Fruit fly (Drosophila melanogaster) whole organism, embryonic: ENCODE results near the gene Ing5.

Experiments used
- Asciz ChIP-seq: fragments of 200-800 bp; sonication (Bioruptor generic); optimal IDR thresholded peaks from 2 replicates; lab custom pipeline; 2017; ENCODE audit warnings: missing biosample characterization, mild to moderate bottlenecking, missing genetic modification characterization, missing genetic modification reagents
- CG1024 ChIP-seq: fragments of 200-800 bp; sonication (Bioruptor generic); IDR thresholded peaks from 2 replicates; pipeline ENCODE4 v1.3.6; 2022; ENCODE audit warnings: missing biosample characterization, missing genetic modification characterization
- CG10366 ChIP-seq: fragments of 200-800 bp; sonication (Bioruptor generic); IDR thresholded peaks from 2 replicates; pipeline ENCODE4 v1.3.6; 2022; ENCODE audit warnings: missing biosample characterization, missing genetic modification characterization
- CG11398 ChIP-seq: fragments of 200-800 bp; sonication (Bioruptor generic); optimal IDR thresholded peaks from 2 replicates; lab custom pipeline; 2016; ENCODE audit warnings: missing biosample characterization, missing genetic modification characterization
- CG11723 ChIP-seq: fragments of 200-800 bp; sonication (Bioruptor generic); optimal IDR thresholded peaks from 2 replicates; lab custom pipeline; 2017; ENCODE audit warnings: missing biosample characterization, mild to moderate bottlenecking, missing genetic modification characterization
- CG12155 ChIP-seq: fragments of 200-800 bp; sonication (Bioruptor generic); optimal IDR thresholded peaks from 3 replicates; lab custom pipeline; 2016; ENCODE audit warnings: missing biosample characterization, missing genetic modification characterization
- CG12391 ChIP-seq: fragments of 200-800 bp; sonication (Bioruptor generic); optimal IDR thresholded peaks from 3 replicates; lab custom pipeline; 2018; ENCODE audit warnings: missing biosample characterization, mild to moderate bottlenecking, missing genetic modification characterization, moderate library complexity
- CG15011 ChIP-seq: fragments of 200-800 bp; sonication (Bioruptor generic); optimal IDR thresholded peaks from 3 replicates; lab custom pipeline; 2018; ENCODE audit warnings: missing biosample characterization, mild to moderate bottlenecking, missing genetic modification characterization
- CG1602 ChIP-seq: fragments of 200-800 bp; sonication (Bioruptor generic); optimal IDR thresholded peaks from 3 replicates; lab custom pipeline; 2016; ENCODE audit warnings: missing biosample characterization, missing genetic modification characterization
- CG17829 ChIP-seq: fragments of 200-800 bp; optimal IDR thresholded peaks from 2 replicates; lab custom pipeline; 2019; ENCODE audit warnings: missing biosample characterization, mild to moderate bottlenecking, missing genetic modification characterization, moderate library complexity
- CG2199 ChIP-seq: fragments of 200-800 bp; sonication (Bioruptor generic); IDR thresholded peaks from 3 replicates; pipeline ENCODE4 v1.3.6; 2022; ENCODE audit warnings: missing biosample characterization, missing genetic modification characterization
- CG31365 ChIP-seq: fragments of 200-800 bp; sonication (Bioruptor generic); optimal IDR thresholded peaks from 2 replicates; lab custom pipeline; 2018; ENCODE audit warnings: missing biosample characterization, mild to moderate bottlenecking, missing genetic modification characterization
- CG4854 ChIP-seq: fragments of 200-800 bp; sonication (Bioruptor generic); optimal IDR thresholded peaks from 2 replicates; lab custom pipeline; 2016; ENCODE audit warnings: missing biosample characterization, missing genetic modification characterization, inconsistent platforms
- CG8478 ChIP-seq: fragments of >200 bp; optimal IDR thresholded peaks from 2 replicates; lab custom pipeline; 2018
- Dek ChIP-seq: fragments of 200-800 bp; sonication (Bioruptor generic); optimal IDR thresholded peaks from 3 replicates; lab custom pipeline; 2019; ENCODE audit warnings: missing biosample characterization, mild to moderate bottlenecking, missing genetic modification characterization, moderate library complexity
- Dll ChIP-seq: fragments of 200-800 bp; sonication (Bioruptor generic); IDR thresholded peaks from 4 replicates; pipeline ENCODE4 v1.3.6; 2022; ENCODE audit warnings: missing biosample characterization, missing genetic modification characterization; ENCODE audit not compliant: partially characterized antibody
- E2f1 ChIP-seq: fragments of 200-800 bp; sonication (Bioruptor generic); IDR thresholded peaks from 2 replicates; pipeline ENCODE4 v1.3.6; 2022; ENCODE audit warnings: missing biosample characterization, missing genetic modification characterization
- ERR ChIP-seq: fragments of 200-800 bp; sonication (Bioruptor generic); optimal IDR thresholded peaks from 2 replicates; lab custom pipeline; 2016; ENCODE audit warnings: missing biosample characterization, missing genetic modification characterization
- GATAe ChIP-seq: fragments of 200-800 bp; sonication (Bioruptor generic); conservative IDR thresholded peaks from 2 replicates; pipeline ENCODE4 v1.3.6; 2022; ENCODE audit warnings: missing biosample characterization, missing genetic modification characterization
- HLH3B ChIP-seq: fragments of 200-800 bp; sonication (Bioruptor generic); IDR thresholded peaks from 2 replicates; pipeline ENCODE4 v1.3.6; 2022; ENCODE audit warnings: missing biosample characterization, missing genetic modification characterization
- Hmx ChIP-seq: fragments of 200-800 bp; sonication (Bioruptor generic); optimal IDR thresholded peaks from 2 replicates; lab custom pipeline; 2016; ENCODE audit warnings: missing biosample characterization, missing genetic modification characterization
- Lhr ChIP-seq: fragments of 200-800 bp; sonication (Bioruptor generic); optimal IDR thresholded peaks from 3 replicates; lab custom pipeline; 2017; ENCODE audit warnings: mild to moderate bottlenecking, missing biosample characterization, missing genetic modification reagents, missing genetic modification characterization
- Med ChIP-seq: fragments of 200-800 bp; sonication (Bioruptor generic); peaks from one replicate; lab custom pipeline; 2016; ENCODE audit warnings: missing biosample characterization, missing genetic modification characterization, mild to moderate bottlenecking, inconsistent platforms, moderate library complexity
- Nf-YC ChIP-seq: fragments of 200-800 bp; optimal IDR thresholded peaks from 3 replicates; lab custom pipeline; 2019; ENCODE audit warnings: missing biosample characterization, mild to moderate bottlenecking, missing genetic modification characterization, moderate library complexity
- Oli ChIP-seq: fragments of 200-800 bp; sonication (Bioruptor generic); optimal IDR thresholded peaks from 2 replicates; lab custom pipeline; 2018; ENCODE audit warnings: missing biosample characterization, mild to moderate bottlenecking, missing genetic modification characterization, moderate library complexity
- Sox102F ChIP-seq: fragments of 200-800 bp; sonication (Bioruptor generic); optimal IDR thresholded peaks from 2 replicates; lab custom pipeline; 2018; ENCODE audit warnings: missing biosample characterization, mild to moderate bottlenecking, missing genetic modification characterization, moderate library complexity
- Sry-δ ChIP-seq: fragments of 200-800 bp; sonication (Bioruptor generic); optimal IDR thresholded peaks from 2 replicates; lab custom pipeline; 2016; ENCODE audit warnings: missing biosample characterization, missing genetic modification characterization
- Xbp1 ChIP-seq: fragments of 200-800 bp; sonication (Bioruptor generic); optimal IDR thresholded peaks from 3 replicates; lab custom pipeline; 2016; ENCODE audit warnings: missing biosample characterization, mild to moderate bottlenecking, missing genetic modification characterization
- amos ChIP-seq: fragments of 200-800 bp; sonication (Bioruptor generic); IDR thresholded peaks from 2 replicates; pipeline ENCODE4 v1.3.6; 2022; ENCODE audit warnings: missing biosample characterization, missing genetic modification characterization; ENCODE audit not compliant: partially characterized antibody
- ap ChIP-seq: fragments of 200-800 bp; sonication (Bioruptor generic); IDR thresholded peaks from 2 replicates; pipeline ENCODE4 v1.3.6; 2022; ENCODE audit warnings: missing biosample characterization, missing genetic modification characterization
- br ChIP-seq: fragments of >200 bp; optimal IDR thresholded peaks from 2 replicates; lab custom pipeline; 2017
- bsh ChIP-seq, 2 experiments: fragments of 200-800 bp; sonication (Bioruptor generic); optimal IDR thresholded peaks; 2 replicates each; lab custom pipeline; 2017 to 2018; ENCODE audit warnings: mild to moderate bottlenecking in 2 of 2, missing biosample characterization in 2 of 2, missing genetic modification characterization in 2 of 2, moderate library complexity in 1 of 2
- gfzf ChIP-seq: fragments of 200-800 bp; sonication (Bioruptor generic); optimal IDR thresholded peaks from 2 replicates; lab custom pipeline; 2016; ENCODE audit warnings: missing biosample characterization, mild to moderate bottlenecking, missing genetic modification characterization, moderate library complexity
- gsb ChIP-seq: fragments of 200-800 bp; sonication (Bioruptor generic); IDR thresholded peaks from 2 replicates; pipeline ENCODE4 v1.3.6; 2022; ENCODE audit warnings: missing biosample characterization, missing genetic modification characterization
- gsb-n ChIP-seq: fragments of 200-800 bp; sonication (Bioruptor generic); optimal IDR thresholded peaks from 3 replicates; lab custom pipeline; 2018; ENCODE audit warnings: missing biosample characterization, mild to moderate bottlenecking, missing genetic modification characterization
- hb ChIP-seq: fragments of 200-800 bp; sonication (Bioruptor generic); IDR thresholded peaks from 3 replicates; pipeline ENCODE4 v1.3.6; 2022; ENCODE audit warnings: missing biosample characterization, missing genetic modification characterization; ENCODE audit not compliant: partially characterized antibody
- insv ChIP-seq, 2 experiments: fragments of 200-800 bp; sonication (Bioruptor generic); optimal IDR thresholded peaks; 3 replicates each; lab custom pipeline; 2016 to 2018; ENCODE audit warnings: missing biosample characterization in 2 of 2, missing genetic modification characterization in 2 of 2
- jumu ChIP-seq: fragments of 200-800 bp; sonication (Bioruptor generic); optimal IDR thresholded peaks from 3 replicates; lab custom pipeline; 2016; ENCODE audit warnings: missing biosample characterization, missing genetic modification characterization
- klu ChIP-seq: fragments of 200-800 bp; sonication (Bioruptor generic); IDR thresholded peaks from 2 replicates; pipeline ENCODE4 v1.3.6; 2022; ENCODE audit warnings: missing biosample characterization, missing genetic modification characterization
- mld ChIP-seq: fragments of 200-800 bp; sonication (Bioruptor generic); IDR thresholded peaks from 3 replicates; pipeline ENCODE4 v1.3.6; 2022; ENCODE audit warnings: missing biosample characterization, missing genetic modification characterization; ENCODE audit not compliant: partially characterized antibody
- pho ChIP-seq: fragments of 200-800 bp; sonication (Bioruptor generic); optimal IDR thresholded peaks from 2 replicates; lab custom pipeline; 2016; ENCODE audit warnings: missing biosample characterization, missing genetic modification characterization
- phol ChIP-seq: fragments of 200-800 bp; sonication (Bioruptor generic); optimal IDR thresholded peaks from 3 replicates; lab custom pipeline; 2018; ENCODE audit warnings: missing biosample characterization, mild to moderate bottlenecking, missing genetic modification characterization, moderate library complexity
- ranshi ChIP-seq: fragments of 200-800 bp; sonication (Bioruptor generic); IDR thresholded peaks from 2 replicates; pipeline ENCODE4 v1.3.6; 2022; ENCODE audit warnings: missing biosample characterization, missing genetic modification characterization
- ro ChIP-seq: fragments of 200-800 bp; sonication (Bioruptor generic); IDR thresholded peaks from 2 replicates; pipeline ENCODE4 v1.3.6; 2022; ENCODE audit warnings: missing biosample characterization, missing genetic modification characterization
- sc ChIP-seq, 3 experiments: fragments of >200 bp in 2 of 3; fragments of 200-800 bp in 1 of 3; sonication (Bioruptor generic) in 1 of 3; optimal IDR thresholded peaks; 2 replicates in 2 of 3; 3 replicates in 1 of 3; lab custom pipeline; 2017; ENCODE audit warnings: mild to moderate bottlenecking in 1 of 3, missing biosample characterization in 1 of 3, missing genetic modification characterization in 1 of 3, missing genetic modification reagents in 1 of 3
- stc ChIP-seq: fragments of 200-800 bp; sonication (Bioruptor generic); IDR thresholded peaks from 2 replicates; pipeline ENCODE4 v1.3.6; 2022; ENCODE audit warnings: missing biosample characterization, missing genetic modification characterization
- tll ChIP-seq, 2 experiments: fragments of 200-800 bp in 1 of 2; fragments of >200 bp in 1 of 2; sonication (Bioruptor generic) in 1 of 2; optimal IDR thresholded peaks; 2 replicates each; lab custom pipeline; 2017 to 2019; ENCODE audit warnings: missing biosample characterization in 2 of 2, missing genetic modification characterization in 2 of 2, mild to moderate bottlenecking in 1 of 2, moderate library complexity in 1 of 2
- vvl ChIP-seq: fragments of 200-800 bp; sonication (Bioruptor generic); IDR thresholded peaks from 2 replicates; pipeline ENCODE4 v1.3.6; 2022; ENCODE audit warnings: missing biosample characterization, missing genetic modification characterization
- yki ChIP-seq: fragments of >200 bp; optimal IDR thresholded peaks from 3 replicates; lab custom pipeline; 2018

Ing5 gene

dm6 chr2L:13373435-13374242 lies 13.5 kb downstream of the Ing5 start, which contains the start of the genes Bdp1 and CG6565 (continued):
- TF ChIP-seq klu: peak; percentile 97
- peak; percentile 33 for TF ChIP-seq gfzf
- TF ChIP-seq gsb-n (tag; lab: Kevin White, UChicago): peak; percentile 96
- peak; percentile 98 for TF ChIP-seq phol (tag; lab: Kevin White, UChicago)
- TF ChIP-seq ranshi: peak; percentile 95
- peak; percentile 94 for TF ChIP-seq CG11723 (GFP tag; lab: Kevin White, UChicago)
- peak; percentile 91 for TF ChIP-seq vvl (GFP tag; lab: Robert Waterston, UW)
- peak; percentile 91 for TF ChIP-seq CG17829
- peak; percentile 96 for TF ChIP-seq Oli
- peak; percentile 98 for TF ChIP-seq Sox102F (GFP tag; lab: Kevin White, UChicago)
- peak; percentile 97 for TF ChIP-seq CG4854 (GFP tag; lab: Kevin White, UChicago)
- peak; percentile 83 to 95 for TF ChIP-seq bsh (GFP tag; optimal IDR thresholded peaks at IDR 0.05; lab: Kevin White, UChicago)
- peak; percentile 84 for TF ChIP-seq Nf-YC (tag; lab: Kevin White, UChicago)
- peak; percentile 93 for TF ChIP-seq Hmx (GFP tag; lab: Kevin White, UChicago)
- TF ChIP-seq Asciz: peak; percentile 93
- peak; percentile 89 for TF ChIP-seq gsb (GFP tag; lab: Robert Waterston, UW)
- peak; percentile 98 for TF ChIP-seq CG12391 (tag; lab: Kevin White, UChicago)
- TF ChIP-seq CG1024 (GFP tag; lab: Robert Waterston, UW): peak; percentile 76
- peak; percentile 85 for TF ChIP-seq Sry-δ
- peak; percentile 97 for TF ChIP-seq CG12155 (GFP tag; lab: Kevin White, UChicago)
- TF ChIP-seq insv (GFP tag; optimal IDR thresholded peaks at IDR 0.05; lab: Kevin White, UChicago): peak; percentile 60 to 75
- peak; percentile 95 for TF ChIP-seq ERR
- peak; percentile 90 for TF ChIP-seq ro
- peak; percentile 54 to 94 for TF ChIP-seq tll (GFP tag; optimal IDR thresholded peaks at IDR 0.05; lab: Kevin White, UChicago)
- TF ChIP-seq yki (lab: Kevin White, UChicago): no peak
- TF ChIP-seq HLH3B (GFP tag; lab: Robert Waterston, UW): peak; percentile 92
- TF ChIP-seq Dll (GFP tag; lab: Robert Waterston, UW): 0 out of 4 replicates have a peak, but pooled peaks have one; percentile 29
- peak; percentile 79 for TF ChIP-seq GATAe (GFP tag; lab: Robert Waterston, UW)
- peak; percentile 96 for TF ChIP-seq Dek
- peak; percentile 31 for TF ChIP-seq CG31365 (tag; lab: Kevin White, UChicago)
- peak; percentile 94 for TF ChIP-seq CG10366 (GFP tag; lab: Robert Waterston, UW)
- no peak for TF ChIP-seq hb (GFP tag; lab: Robert Waterston, UW)
- TF ChIP-seq ap (GFP tag; lab: Robert Waterston, UW): peak; percentile 87
- TF ChIP-seq stc (GFP tag; lab: Robert Waterston, UW): peak; percentile 83
- TF ChIP-seq CG15011 (GFP tag; lab: Kevin White, UChicago): peak; percentile 94
- TF ChIP-seq CG1602 (GFP tag; lab: Kevin White, UChicago): peak; percentile 99
- TF ChIP-seq CG2199 (GFP tag; lab: Robert Waterston, UW): peak; percentile 73; the same call in 1 of the 3 replicates
- TF ChIP-seq sc (optimal IDR thresholded peaks at IDR 0.05; lab: Kevin White, UChicago): no peak
- TF ChIP-seq sc (GFP tag; optimal IDR thresholded peaks at IDR 0.05; lab: Kevin White, UChicago): peak; percentile 97
- TF ChIP-seq pho (GFP tag; lab: Kevin White, UChicago): peak; percentile 99
- TF ChIP-seq E2f1 (GFP tag; lab: Robert Waterston, UW): peak; percentile 94
- TF ChIP-seq mld (GFP tag; lab: Robert Waterston, UW): no peak
- TF ChIP-seq CG8478: no peak
- peak; percentile 99 for TF ChIP-seq Xbp1 (GFP tag; lab: Kevin White, UChicago)
- TF ChIP-seq CG11398: peak; percentile 96
- TF ChIP-seq jumu (GFP tag; lab: Kevin White, UChicago): peak; percentile 99
- 0 out of 2 replicates have a peak, but pooled peaks have one; percentile 10 for TF ChIP-seq amos
- no peak for TF ChIP-seq br (lab: Kevin White, UChicago)
- peak; percentile 93 for TF ChIP-seq Lhr (GFP tag; lab: Kevin White, UChicago)
- peak; percentile 100 for TF ChIP-seq Med (GFP tag; lab: Kevin White, UChicago)
